Worm (Caenorhabditis elegans) whole organism, midembryonic: ENCODE data around the gene F02D10.2.

Experiments used
- T22C8.4 ChIP-seq: fragments of 200-800 bp; sonication (Bioruptor generic); IDR thresholded peaks from 2 replicates; pipeline ENCODE4 v1.3.6; 2022; ENCODE audit warnings: missing genetic modification characterization, missing compliant biosample characterization
- cog-1 ChIP-seq: sonication (generic microtip); optimal IDR thresholded peaks from 2 replicates; lab custom pipeline; 2016; ENCODE audit warnings: missing genetic modification characterization, missing compliant biosample characterization
- flt-1 ChIP-seq: fragments of 200-800 bp; sonication (Bioruptor generic); IDR thresholded peaks from 2 replicates; pipeline ENCODE4 v1.3.6; 2022; ENCODE audit warnings: missing genetic modification characterization, missing compliant biosample characterization
- klf-2 ChIP-seq: fragments of 200-800 bp; sonication (Bioruptor generic); conservative IDR thresholded peaks from 2 replicates; pipeline ENCODE4 v1.3.6; 2022; ENCODE audit warnings: missing genetic modification reagents, missing genetic modification characterization, missing compliant biosample characterization
- med-1 ChIP-seq: sonication (generic microtip); optimal IDR thresholded peaks from 2 replicates; lab custom pipeline; 2017; ENCODE audit warnings: missing genetic modification characterization, mild to moderate bottlenecking, missing compliant biosample characterization, antibody characterized with exemption, missing genetic modification reagents; ENCODE audit not compliant: insufficient read depth
- ref-1 ChIP-seq: fragments of 200-800 bp; sonication (Bioruptor generic); conservative IDR thresholded peaks from 2 replicates; pipeline ENCODE4 v1.3.6; 2022; ENCODE audit warnings: missing genetic modification reagents, missing genetic modification characterization, missing compliant biosample characterization
- tab-1 ChIP-seq: fragments of 200-800 bp; sonication (Bioruptor generic); IDR thresholded peaks from 2 replicates; pipeline ENCODE4 v1.3.6; 2022; ENCODE audit warnings: missing genetic modification characterization, missing compliant biosample characterization
- ztf-23 ChIP-seq: fragments of 200-800 bp; sonication (Bioruptor generic); IDR thresholded peaks from 2 replicates; pipeline ENCODE4 v1.3.6; 2022; ENCODE audit warnings: missing genetic modification reagents, missing genetic modification characterization, missing compliant biosample characterization
- ztf-29 ChIP-seq: fragments of 200-800 bp; sonication (Bioruptor generic); IDR thresholded peaks from 2 replicates; pipeline ENCODE4 v1.3.6; 2022; ENCODE audit warnings: missing genetic modification reagents, missing genetic modification characterization, missing compliant biosample characterization

F02D10.2 gene

DNA sequence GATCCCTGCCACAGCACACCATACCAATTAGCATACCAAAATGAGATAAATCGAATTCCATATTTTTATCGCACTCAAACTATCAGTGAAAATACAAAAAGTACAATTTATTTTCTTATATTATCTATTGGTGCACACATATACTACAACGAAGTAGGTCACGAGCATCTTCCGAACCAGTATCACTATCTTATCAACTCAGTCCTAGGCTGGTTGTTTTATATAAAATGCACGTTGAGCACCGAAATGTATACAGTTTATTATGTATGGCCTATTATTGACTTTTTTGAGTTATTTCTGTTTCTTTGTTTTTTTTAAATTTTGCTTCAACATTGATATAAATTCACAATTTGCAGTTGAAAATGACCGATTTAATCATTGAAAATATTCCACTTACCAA is 48.0 kb downstream of the F02D10.2 start, which contains the start of gene C29F7.2:
C29F7.2 (plus strand) TSS at position 357 of the 400 bp plus-strand sequence.
- no peak for TF ChIP-seq cog-1 (tag; lab: Kevin White, UChicago)
- no peak for TF ChIP-seq ztf-29 (GFP tag; lab: Robert Waterston, UW)
- TF ChIP-seq ztf-23 (GFP tag; lab: Robert Waterston, UW) = no peak

DNA sequence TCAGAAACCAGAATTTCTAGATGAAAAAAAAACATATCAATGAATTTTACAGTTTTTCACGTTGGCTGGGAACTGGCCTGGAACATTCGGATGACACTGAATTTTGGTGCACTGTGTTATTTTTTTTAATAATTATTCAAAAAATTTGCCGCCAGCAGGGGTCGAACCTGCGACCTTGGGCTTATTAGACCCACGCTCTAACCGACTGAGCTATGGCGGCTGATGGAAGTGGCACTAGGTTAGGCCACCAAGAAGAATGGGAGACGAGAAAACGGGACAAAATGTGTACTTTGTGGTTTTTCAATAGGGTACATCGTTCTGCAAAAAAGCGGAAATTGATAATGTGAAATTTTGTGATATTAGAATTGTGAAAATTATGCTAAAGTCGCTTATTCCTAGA is 48.7 kb downstream of the F02D10.2 start:
- TF ChIP-seq ztf-29 (GFP tag; lab: Robert Waterston, UW) (peak; percentile 84), tab-1 (GFP tag; lab: Robert Waterston, UW) (peak; percentile 86), flt-1 (GFP tag; lab: Robert Waterston, UW) (peak; percentile 60), ztf-23 (GFP tag; lab: Robert Waterston, UW) (peak; percentile 65; the same call in 1 of the 2 replicates), cog-1 (tag; lab: Kevin White, UChicago) (peak; percentile 17), klf-2 (peak; percentile 77), ref-1 (no peak; the same call in 1 of the 2 replicates), T22C8.4 (no peak), med-1 (GFP tag; lab: Kevin White, UChicago) (no peak)
